Worm (Caenorhabditis elegans): ENCODE results near the gene T10D4.15.

Gene T10D4.15

ce11 chrII:3111147-3111546, 34.8 kb upstream of the T10D4.15 start, which contains the start of gene Y25C1A.13:
Y25C1A.13 (minus strand) TSS chrII:3111247.
- TF ChIP-seq scrt-1 (GFP tag; IDR thresholded peaks at IDR 0.05), result no peak
- TF ChIP-seq pes-1 (GFP tag; IDR thresholded peaks at IDR 0.05), result no peak
- no peak for TF ChIP-seq tbx-37 (GFP tag; conservative IDR thresholded peaks at IDR 0.05)
- TF ChIP-seq hmbx-1 (tag; optimal IDR thresholded peaks at IDR 0.05), result no peak
- TF ChIP-seq sea-1 (GFP tag; conservative IDR thresholded peaks at IDR 0.05), result no peak
- no peak for TF ChIP-seq ama-1 (optimal IDR thresholded peaks at IDR 0.05)
- TF ChIP-seq tbx-11 (GFP tag; IDR thresholded peaks at IDR 0.05), result no peak
- TF ChIP-seq ceh-36 (tag; optimal IDR thresholded peaks at IDR 0.05), result no peak
- no peak for TF ChIP-seq ceh-13 (GFP tag; optimal IDR thresholded peaks at IDR 0.05)
- TF ChIP-seq ets-7 (tag; optimal IDR thresholded peaks at IDR 0.05), result no peak
- no peak for TF ChIP-seq B0310.2 (tag; optimal IDR thresholded peaks at IDR 0.05)
- TF ChIP-seq hmg-4 (GFP tag; optimal IDR thresholded peaks at IDR 0.05), result no peak
- no peak for TF ChIP-seq tra-4 (tag; optimal IDR thresholded peaks at IDR 0.05)
- TF ChIP-seq F13C5.2 (tag; optimal IDR thresholded peaks at IDR 0.05), result no peak
- no peak for TF ChIP-seq aly-1 (tag; optimal IDR thresholded peaks at IDR 0.05)
- TF ChIP-seq hnd-1 (tag; optimal IDR thresholded peaks at IDR 0.05), result no peak
- no peak for TF ChIP-seq flt-1 (GFP tag; IDR thresholded peaks at IDR 0.05)

DNA sequence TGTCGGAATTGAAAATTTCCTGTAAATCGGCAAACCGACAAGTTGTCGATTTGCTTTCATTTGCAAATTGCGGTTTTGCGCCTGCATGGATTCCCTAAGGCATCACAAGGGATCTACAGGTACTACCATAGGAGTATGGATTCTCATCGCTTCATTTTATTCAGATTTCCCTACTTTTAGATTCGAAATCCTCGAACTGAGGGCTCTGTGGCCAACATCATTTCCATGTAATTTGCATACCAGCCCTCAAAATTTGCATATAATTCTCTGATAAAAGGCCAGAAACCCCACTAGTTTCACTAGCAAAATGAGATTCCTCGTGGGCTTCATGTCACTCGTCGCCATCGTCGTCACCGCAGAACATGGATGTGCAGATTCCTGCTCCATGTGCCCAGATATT, 33.6 kb upstream of the T10D4.15 start, which contains the start of gene Y25C1A.2:
Y25C1A.2 (plus strand) TSS at position 301 of the 400 bp plus-strand sequence.
- no peak for TF ChIP-seq hmbx-1 (tag; optimal IDR thresholded peaks at IDR 0.05)
- no peak for TF ChIP-seq pes-1 (GFP tag; IDR thresholded peaks at IDR 0.05)

DNA sequence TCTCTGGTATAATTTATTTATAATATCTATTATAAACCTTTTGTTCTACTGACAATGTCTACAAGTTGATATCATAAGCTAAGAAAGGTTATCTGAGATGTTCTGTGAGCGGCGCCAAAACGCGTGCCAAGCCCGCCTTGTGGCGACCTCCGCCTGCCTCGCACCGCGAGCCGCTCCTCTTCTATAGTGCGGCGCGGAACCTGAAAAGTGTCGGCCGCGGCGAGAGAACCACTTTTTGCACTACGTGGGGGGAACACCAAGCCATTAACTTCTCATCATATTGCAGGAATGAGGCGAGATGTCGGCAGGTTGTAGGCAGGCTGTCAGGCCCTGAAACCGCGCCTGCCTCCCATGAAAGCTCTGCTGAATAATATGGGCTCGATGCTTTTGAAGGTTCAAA, 32.7 kb upstream of the T10D4.15 start:
- TF ChIP-seq hmg-4 (GFP tag; optimal IDR thresholded peaks at IDR 0.05), result no peak
- no peak for TF ChIP-seq tra-4 (tag; optimal IDR thresholded peaks at IDR 0.05)
- TF ChIP-seq ceh-36 (tag; optimal IDR thresholded peaks at IDR 0.05), result no peak

- TF ChIP-seq sea-1 (GFP tag; conservative IDR thresholded peaks at IDR 0.05) (no peak), ama-1 (optimal IDR thresholded peaks at IDR 0.05) (no peak), flt-1 (GFP tag; IDR thresholded peaks at IDR 0.05) (no peak), tra-4 (tag; optimal IDR thresholded peaks at IDR 0.05) (no peak), ceh-13 (GFP tag; optimal IDR thresholded peaks at IDR 0.05) (no peak), hnd-1 (tag; optimal IDR thresholded peaks at IDR 0.05) (no peak), aly-1 (tag; optimal IDR thresholded peaks at IDR 0.05) (no peak), pes-1 (GFP tag; IDR thresholded peaks at IDR 0.05) (no peak), hmbx-1 (tag; optimal IDR thresholded peaks at IDR 0.05) (no peak), hmg-4 (GFP tag; optimal IDR thresholded peaks at IDR 0.05) (no peak)
Measured at ce11 chrII:3113934-3114333, 32.0 kb upstream of the T10D4.15 start, which contains the start of gene clec-123. clec-123 (plus strand) TSS chrII:3114234.

DNA sequence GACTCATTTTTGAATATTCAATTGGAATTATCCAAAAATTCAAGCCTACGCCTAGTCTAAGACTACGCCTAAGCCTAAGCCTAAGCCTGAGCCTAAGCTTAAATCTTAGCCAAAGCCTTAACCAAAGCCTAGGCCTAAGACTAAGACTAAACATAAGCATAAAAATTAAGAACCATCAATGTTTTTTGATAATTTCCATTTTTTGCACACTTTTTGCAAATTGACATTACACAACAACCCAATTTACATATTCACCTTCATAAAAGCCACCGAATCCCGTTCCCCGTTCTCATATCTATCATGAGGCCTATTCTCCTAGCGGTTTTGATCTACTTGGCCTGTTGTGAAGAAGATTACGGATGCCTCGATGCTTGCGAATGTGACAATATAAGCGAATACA, 28.5 kb upstream of the T10D4.15 start, which contains the start of gene T10D4.7:
T10D4.7 (plus strand) TSS at position 301 of the 400 bp plus-strand sequence.
- TF ChIP-seq hmg-4 (GFP tag; optimal IDR thresholded peaks at IDR 0.05) (no peak), ets-7 (tag; optimal IDR thresholded peaks at IDR 0.05) (no peak), F13C5.2 (tag; optimal IDR thresholded peaks at IDR 0.05) (no peak), pes-1 (GFP tag; IDR thresholded peaks at IDR 0.05) (no peak), ceh-36 (tag; optimal IDR thresholded peaks at IDR 0.05) (no peak), ceh-13 (GFP tag; optimal IDR thresholded peaks at IDR 0.05) (no peak), tra-4 (tag; optimal IDR thresholded peaks at IDR 0.05) (no peak), tbx-11 (GFP tag; IDR thresholded peaks at IDR 0.05) (no peak), B0310.2 (tag; optimal IDR thresholded peaks at IDR 0.05) (no peak), scrt-1 (GFP tag; IDR thresholded peaks at IDR 0.05) (no peak), tbx-37 (GFP tag; conservative IDR thresholded peaks at IDR 0.05) (no peak), flt-1 (GFP tag; IDR thresholded peaks at IDR 0.05) (no peak), aly-1 (tag; optimal IDR thresholded peaks at IDR 0.05) (no peak), hnd-1 (tag; optimal IDR thresholded peaks at IDR 0.05) (no peak), sea-1 (GFP tag; conservative IDR thresholded peaks at IDR 0.05) (no peak), ama-1 (optimal IDR thresholded peaks at IDR 0.05) (no peak), hmbx-1 (tag; optimal IDR thresholded peaks at IDR 0.05) (no peak)

DNA sequence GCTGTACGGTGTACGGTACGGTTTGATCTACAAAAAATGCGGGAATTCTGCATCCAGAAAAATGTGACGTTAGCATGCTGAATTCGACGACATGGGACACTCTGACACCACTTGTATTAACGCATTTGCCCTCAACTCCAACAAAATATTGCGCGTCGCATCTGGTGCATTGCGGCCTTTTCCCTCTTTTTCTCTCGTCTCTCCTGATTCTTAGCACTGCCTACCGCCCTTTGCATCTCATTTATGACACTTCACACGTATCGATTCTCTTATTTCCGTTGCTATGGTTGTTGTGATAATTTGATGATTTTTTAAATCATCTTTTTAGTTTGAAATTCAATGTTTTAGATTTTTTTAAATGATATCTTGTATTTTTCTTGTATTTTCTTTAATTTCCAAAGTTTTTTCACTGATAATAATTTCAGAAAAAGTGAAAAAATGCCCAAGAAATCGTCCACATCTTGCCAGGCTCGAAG, 27.0 kb upstream of the T10D4.15 start, which contains the start of gene T10D4.6:
T10D4.6 (plus strand) TSS at position 426 of the 476 bp plus-strand sequence.
- TF ChIP-seq hmbx-1 (tag; optimal IDR thresholded peaks at IDR 0.05) (no peak), ceh-36 (tag; optimal IDR thresholded peaks at IDR 0.05) (no peak), hmg-4 (GFP tag; optimal IDR thresholded peaks at IDR 0.05) (no peak), aly-1 (tag; optimal IDR thresholded peaks at IDR 0.05) (no peak), ets-7 (tag; optimal IDR thresholded peaks at IDR 0.05) (no peak), tra-4 (tag; optimal IDR thresholded peaks at IDR 0.05) (no peak), pes-1 (GFP tag; IDR thresholded peaks at IDR 0.05) (no peak), tbx-11 (GFP tag; IDR thresholded peaks at IDR 0.05) (no peak), ceh-13 (GFP tag; optimal IDR thresholded peaks at IDR 0.05) (no peak), hnd-1 (tag; optimal IDR thresholded peaks at IDR 0.05) (no peak), tbx-37 (GFP tag; conservative IDR thresholded peaks at IDR 0.05) (no peak), B0310.2 (tag; optimal IDR thresholded peaks at IDR 0.05) (no peak), scrt-1 (GFP tag; IDR thresholded peaks at IDR 0.05) (no peak), sea-1 (GFP tag; conservative IDR thresholded peaks at IDR 0.05) (no peak), F13C5.2 (tag; optimal IDR thresholded peaks at IDR 0.05) (no peak), flt-1 (GFP tag; IDR thresholded peaks at IDR 0.05) (no peak)

DNA sequence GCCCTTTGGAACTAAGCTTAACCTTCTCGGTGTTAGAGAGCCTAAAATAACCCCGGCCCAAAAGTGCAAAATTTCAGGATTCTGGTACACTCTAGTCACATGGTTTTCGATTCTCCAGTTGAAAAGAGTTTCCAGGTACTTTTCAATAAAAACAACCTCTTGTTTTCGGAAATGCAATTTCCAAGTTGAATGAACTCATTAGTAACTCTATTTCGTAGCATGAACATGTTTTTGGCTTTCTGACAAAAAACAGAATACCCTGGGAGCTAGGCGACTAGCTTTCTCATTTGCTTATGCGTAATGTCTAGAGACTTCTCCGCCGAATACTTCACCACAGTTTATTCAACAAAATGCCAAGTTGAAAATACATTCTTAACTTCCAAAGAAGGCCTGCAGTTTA, 22.7 kb upstream of the T10D4.15 start, which contains the start of gene srh-71:
srh-71 (plus strand) TSS at position 301 of the 400 bp plus-strand sequence.
- TF ChIP-seq ceh-36 (tag; optimal IDR thresholded peaks at IDR 0.05) (no peak), ama-1 (optimal IDR thresholded peaks at IDR 0.05) (no peak), aly-1 (tag; optimal IDR thresholded peaks at IDR 0.05) (no peak), hnd-1 (tag; optimal IDR thresholded peaks at IDR 0.05) (no peak), flt-1 (GFP tag; IDR thresholded peaks at IDR 0.05) (no peak), tra-4 (tag; optimal IDR thresholded peaks at IDR 0.05) (no peak)

- no peak for TF ChIP-seq hnd-1 (tag; optimal IDR thresholded peaks at IDR 0.05)
- no peak for TF ChIP-seq ceh-13 (GFP tag; optimal IDR thresholded peaks at IDR 0.05)
- no peak for TF ChIP-seq scrt-1 (GFP tag; IDR thresholded peaks at IDR 0.05)
- no peak for TF ChIP-seq aly-1 (tag; optimal IDR thresholded peaks at IDR 0.05)
- no peak for TF ChIP-seq flt-1 (GFP tag; IDR thresholded peaks at IDR 0.05)
- TF ChIP-seq hmg-4 (GFP tag; optimal IDR thresholded peaks at IDR 0.05), result no peak
- no peak for TF ChIP-seq sea-1 (GFP tag; conservative IDR thresholded peaks at IDR 0.05)
- no peak for TF ChIP-seq ama-1 (optimal IDR thresholded peaks at IDR 0.05)
- TF ChIP-seq ceh-36 (tag; optimal IDR thresholded peaks at IDR 0.05), result no peak
- no peak for TF ChIP-seq tbx-37 (GFP tag; conservative IDR thresholded peaks at IDR 0.05)
- no peak for TF ChIP-seq F13C5.2 (tag; optimal IDR thresholded peaks at IDR 0.05)
- no peak for TF ChIP-seq tra-4 (tag; optimal IDR thresholded peaks at IDR 0.05)
- no peak for TF ChIP-seq tbx-11 (GFP tag; IDR thresholded peaks at IDR 0.05)
- TF ChIP-seq B0310.2 (tag; optimal IDR thresholded peaks at IDR 0.05), result no peak
- no peak for TF ChIP-seq hmbx-1 (tag; optimal IDR thresholded peaks at IDR 0.05)
Measured at ce11 chrII:3126341-3126740, 19.6 kb upstream of the T10D4.15 start, which contains the start of gene ins-19. ins-19 (minus strand) TSS chrII:3126441.

Measured in whole organism, early embryonic.